Worm (Caenorhabditis elegans): ENCODE data around the gene swip-10.
A peak's percentile ranks its signal among the peaks of the same experiment; 100 is the strongest.

The swip-10 gene

DNA sequence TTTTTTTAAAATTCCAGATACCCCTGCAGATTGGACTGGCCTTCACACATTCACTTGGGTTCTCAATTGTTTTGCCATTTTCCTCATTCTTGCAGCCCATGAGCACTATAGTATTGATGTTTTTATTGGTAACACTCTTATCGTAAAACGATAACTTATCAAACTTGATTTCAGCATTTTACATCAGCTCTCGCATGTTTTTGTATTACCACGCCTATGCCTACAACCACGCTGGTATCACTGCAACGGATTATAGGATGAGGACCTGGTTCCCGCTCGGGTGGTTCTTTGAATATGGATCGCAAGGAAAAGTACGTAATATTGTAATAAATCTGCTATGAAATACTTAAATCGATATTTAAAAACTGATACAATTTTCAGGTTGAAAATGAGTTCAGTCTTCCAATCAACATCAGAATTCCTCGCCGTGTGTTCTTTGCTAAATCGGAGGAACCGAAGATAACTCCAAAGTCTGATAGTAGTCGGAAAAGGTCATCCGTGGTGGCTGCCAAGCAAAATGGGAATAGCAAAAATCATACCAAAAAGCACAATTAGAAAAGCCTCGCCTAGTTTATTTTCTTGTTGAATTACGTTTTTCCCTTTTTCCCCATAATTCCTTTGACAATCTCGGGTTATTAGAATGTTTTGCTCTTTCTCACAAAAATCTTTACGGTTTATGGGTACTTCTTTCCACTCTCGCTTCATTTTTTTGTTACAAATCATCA, 7.3 kb downstream of the swip-10 start:
- TF ChIP-seq pha-4 (tag; optimal IDR thresholded peaks at IDR 0.05) (no peak), dpl-1 (GFP tag; optimal IDR thresholded peaks at IDR 0.05) (no peak), rcor-1 (GFP tag; IDR thresholded peaks at IDR 0.05) (no peak), T26A5.8 (tag; optimal IDR thresholded peaks at IDR 0.05) (no peak), nhr-179 (tag; optimal IDR thresholded peaks at IDR 0.05) (no peak), madf-8 (GFP tag; conservative IDR thresholded peaks at IDR 0.05) (no peak), ceh-79 (tag; optimal IDR thresholded peaks at IDR 0.05) (no peak), Y53G8AR.9 (GFP tag; conservative IDR thresholded peaks at IDR 0.05) (no peak)

DNA sequence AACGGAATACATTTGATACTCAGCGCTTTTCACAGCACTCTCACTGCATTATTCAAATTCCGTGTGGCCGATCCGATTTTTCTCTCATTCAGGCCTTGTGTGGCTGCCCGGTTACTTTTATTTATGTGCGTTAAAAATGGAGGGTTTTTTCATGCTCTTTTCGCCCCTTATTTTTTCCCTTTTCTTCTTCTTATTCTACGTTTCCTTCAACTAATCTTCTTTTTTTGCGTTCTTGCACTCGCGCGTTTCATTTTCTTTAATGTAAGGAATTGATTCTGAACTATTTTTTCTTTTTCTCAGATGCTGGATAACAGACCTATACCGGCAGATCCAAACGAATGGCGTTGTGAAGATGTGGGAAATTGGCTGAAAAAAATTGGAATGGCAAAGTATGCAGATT, 9.4 kb downstream of the swip-10 start, which contains the start of gene F53B1.2:
F53B1.2 (plus strand) TSS at position 301 of the 400 bp plus-strand sequence.
- no peak for TF ChIP-seq F52B5.7 (tag; optimal IDR thresholded peaks at IDR 0.05)
- TF ChIP-seq ztf-25 (GFP tag; IDR thresholded peaks at IDR 0.05): no peak
- TF ChIP-seq Y95B8A.8 (GFP tag; IDR thresholded peaks at IDR 0.05): no peak
- no peak for TF ChIP-seq Y79H2A.3 (GFP tag; conservative IDR thresholded peaks at IDR 0.05)
- no peak for TF ChIP-seq nfya-2 (GFP tag; IDR thresholded peaks at IDR 0.05)
- TF ChIP-seq dpff-1 (tag; optimal IDR thresholded peaks at IDR 0.05): no peak
- no peak for TF ChIP-seq tlf-1 (GFP tag; optimal IDR thresholded peaks at IDR 0.05)
- TF ChIP-seq athp-1 (tag; optimal IDR thresholded peaks at IDR 0.05): no peak
- TF ChIP-seq snpc-1.1 (tag; optimal IDR thresholded peaks at IDR 0.05; ENCODE audit: insufficient read depth): no peak
- TF ChIP-seq pha-4 (tag; optimal IDR thresholded peaks at IDR 0.05): no peak

DNA sequence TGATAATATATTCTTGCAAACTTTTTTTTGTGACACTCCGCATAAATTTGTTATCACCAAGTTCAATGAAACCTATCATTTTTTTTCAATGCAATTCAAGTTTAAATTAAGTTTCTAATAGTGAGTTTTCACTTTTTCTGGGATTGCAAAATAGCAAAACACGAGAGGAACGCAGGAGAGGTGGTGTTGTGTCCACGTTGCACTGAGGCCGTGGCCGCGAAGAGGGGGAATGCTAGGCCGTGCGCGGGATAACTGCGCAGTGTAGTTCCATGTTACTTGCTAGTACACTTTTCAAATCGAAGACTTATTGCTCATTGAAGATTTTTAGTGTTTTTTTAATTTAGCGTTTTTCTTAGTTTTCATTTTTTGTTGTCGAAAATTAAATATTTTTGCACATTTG, 9.9 kb downstream of the swip-10 start:
- no peak for TF ChIP-seq mcd-1 (GFP tag; IDR thresholded peaks at IDR 0.05)
- TF ChIP-seq F10E7.11 (tag; optimal IDR thresholded peaks at IDR 0.05): no peak
- no peak for TF ChIP-seq snpc-3.4 (tag; optimal IDR thresholded peaks at IDR 0.05)
- TF ChIP-seq fkh-3 (tag; optimal IDR thresholded peaks at IDR 0.05): no peak
- TF ChIP-seq lin-54 (GFP tag; optimal IDR thresholded peaks at IDR 0.05): no peak
- TF ChIP-seq attf-6 (GFP tag; IDR thresholded peaks at IDR 0.05): no peak
- TF ChIP-seq tbp1 (GFP tag; optimal IDR thresholded peaks at IDR 0.05): no peak
- TF ChIP-seq him-1 (tag; optimal IDR thresholded peaks at IDR 0.05): no peak
- no peak for TF ChIP-seq K11D2.4 (GFP tag; IDR thresholded peaks at IDR 0.05)
- no peak for TF ChIP-seq T26A5.8 (tag; optimal IDR thresholded peaks at IDR 0.05)
- no peak for TF ChIP-seq dox-1 (GFP tag; IDR thresholded peaks at IDR 0.05)
- TF ChIP-seq rcor-1 (GFP tag; IDR thresholded peaks at IDR 0.05): no peak
- TF ChIP-seq madf-8 (GFP tag; conservative IDR thresholded peaks at IDR 0.05): no peak
- TF ChIP-seq hmg-20 (GFP tag; IDR thresholded peaks at IDR 0.05): no peak
- no peak for TF ChIP-seq ceh-27 (GFP tag; optimal IDR thresholded peaks at IDR 0.05)
- no peak for TF ChIP-seq sea-2 (GFP tag; IDR thresholded peaks at IDR 0.05)
- TF ChIP-seq tlf-1 (GFP tag; optimal IDR thresholded peaks at IDR 0.05): no peak

DNA sequence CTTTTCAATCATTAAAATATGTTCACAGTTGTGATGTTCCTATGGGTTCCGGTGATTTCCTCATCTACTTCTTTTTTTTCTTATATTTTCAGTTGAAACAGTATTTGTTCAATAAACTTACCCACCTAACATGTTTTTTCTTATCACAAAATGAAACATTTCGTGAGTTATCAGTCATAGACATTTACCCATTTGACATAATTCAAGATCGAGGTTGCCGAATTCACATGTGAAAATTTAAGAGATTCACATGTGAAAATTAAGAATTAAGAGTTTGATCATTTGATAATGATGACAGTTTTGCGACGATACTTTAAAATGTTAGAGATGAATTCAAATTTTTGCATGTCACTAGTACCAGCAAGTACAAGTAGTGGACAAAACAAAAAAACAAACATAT, 10.6 kb downstream of the swip-10 start:
- TF ChIP-seq nhr-80 (tag; optimal IDR thresholded peaks at IDR 0.05) (peak; percentile 48), unc-62 (GFP tag; optimal IDR thresholded peaks at IDR 0.05) (peak; percentile 44), xnd-1 (tag; optimal IDR thresholded peaks at IDR 0.05) (no peak)
